Fruit fly (Drosophila melanogaster) whole organism, prepupa: ENCODE results near the gene CG16723.

Experiments
- CG10631 ChIP-seq: fragments of 200-800 bp; sonication (Bioruptor generic); optimal IDR thresholded peaks from 2 replicates; lab custom pipeline; 2016; ENCODE audit warnings: missing biosample characterization, missing genetic modification characterization
- CG10669 ChIP-seq: fragments of 200-800 bp; sonication (Bioruptor generic); optimal IDR thresholded peaks from 3 replicates; lab custom pipeline; 2018; ENCODE audit warnings: missing biosample characterization, mild to moderate bottlenecking, missing genetic modification characterization, moderate library complexity
- CG11294 ChIP-seq: fragments of 200-800 bp; sonication (Bioruptor generic); IDR thresholded peaks from 2 replicates; pipeline ENCODE4 v1.3.6; 2022; ENCODE audit warnings: missing biosample characterization, missing genetic modification characterization
- CG11762 ChIP-seq: fragments of 200-800 bp; sonication (Bioruptor generic); optimal IDR thresholded peaks from 3 replicates; lab custom pipeline; 2016; ENCODE audit warnings: missing biosample characterization, missing genetic modification characterization; ENCODE audit not compliant: insufficient read depth
- CG11902 ChIP-seq: fragments of 200-800 bp; sonication (Bioruptor generic); optimal IDR thresholded peaks from 3 replicates; lab custom pipeline; 2016; ENCODE audit warnings: missing biosample characterization, missing genetic modification characterization
- CG15336 ChIP-seq: fragments of 200-800 bp; sonication (Bioruptor generic); IDR thresholded peaks from 2 replicates; pipeline ENCODE4 v1.3.6; 2022; ENCODE audit warnings: missing biosample characterization, missing genetic modification characterization
- CG1621 ChIP-seq: fragments of 200-800 bp; sonication (Bioruptor generic); optimal IDR thresholded peaks from 3 replicates; lab custom pipeline; 2018; ENCODE audit warnings: missing biosample characterization, mild to moderate bottlenecking, missing genetic modification characterization
- CG16779 ChIP-seq: fragments of 200-800 bp; sonication (Bioruptor generic); optimal IDR thresholded peaks from 3 replicates; lab custom pipeline; 2017; ENCODE audit warnings: missing biosample characterization, mild to moderate bottlenecking, missing genetic modification characterization
- CG31627 ChIP-seq: fragments of 200-800 bp; sonication (Bioruptor generic); optimal IDR thresholded peaks from 3 replicates; lab custom pipeline; 2016; ENCODE audit warnings: missing biosample characterization, missing genetic modification characterization
- CG34406 ChIP-seq: fragments of 200-800 bp; sonication (Bioruptor generic); optimal IDR thresholded peaks from 3 replicates; lab custom pipeline; 2016; ENCODE audit warnings: missing biosample characterization, missing genetic modification characterization
- CG4318 ChIP-seq: fragments of 200-800 bp; sonication (Bioruptor generic); optimal IDR thresholded peaks from 3 replicates; lab custom pipeline; 2017; ENCODE audit warnings: missing biosample characterization, mild to moderate bottlenecking, missing genetic modification characterization
- CG6163 ChIP-seq: fragments of 200-800 bp; sonication (Bioruptor generic); IDR thresholded peaks from 3 replicates; pipeline ENCODE4 v1.3.6; 2022; ENCODE audit warnings: missing biosample characterization, missing genetic modification characterization
- CG6808 ChIP-seq: fragments of 200-800 bp; sonication (Bioruptor generic); optimal IDR thresholded peaks from 3 replicates; lab custom pipeline; 2017; ENCODE audit warnings: missing biosample characterization, missing genetic modification characterization, mild to moderate bottlenecking, moderate library complexity, missing genetic modification reagents
- CG6854 ChIP-seq: fragments of 200-800 bp; sonication (Bioruptor generic); optimal IDR thresholded peaks from 2 replicates; lab custom pipeline; 2017; ENCODE audit warnings: missing biosample characterization, mild to moderate bottlenecking, missing genetic modification characterization
- CG8119 ChIP-seq: fragments of 200-800 bp; sonication (Bioruptor generic); IDR thresholded peaks from 3 replicates; pipeline ENCODE4 v1.3.6; 2022; ENCODE audit warnings: missing biosample characterization, missing genetic modification characterization
- CG8319 ChIP-seq: fragments of 200-800 bp; sonication (Bioruptor generic); optimal IDR thresholded peaks from 3 replicates; lab custom pipeline; 2016; ENCODE audit warnings: missing biosample characterization, missing genetic modification characterization
- CG8632 ChIP-seq: fragments of 200-800 bp; sonication (Bioruptor generic); optimal IDR thresholded peaks from 3 replicates; lab custom pipeline; 2016; ENCODE audit warnings: missing biosample characterization, missing genetic modification characterization
- Eip78C ChIP-seq: fragments of 200-800 bp; sonication (Bioruptor generic); peaks from one replicate; lab custom pipeline; 2016; ENCODE audit warnings: missing biosample characterization, missing genetic modification characterization
- Ets21C ChIP-seq: fragments of 200-800 bp; sonication (Bioruptor generic); optimal IDR thresholded peaks from 3 replicates; lab custom pipeline; 2016; ENCODE audit warnings: missing biosample characterization, missing genetic modification characterization
- Ets96B ChIP-seq: fragments of 200-800 bp; optimal IDR thresholded peaks from 2 replicates; lab custom pipeline; 2019; ENCODE audit warnings: missing biosample characterization, mild to moderate bottlenecking, missing genetic modification characterization, moderate library complexity
- Gug ChIP-seq: fragments of 200-800 bp; sonication (Bioruptor generic); IDR thresholded peaks from 2 replicates; pipeline ENCODE4 v1.3.6; 2022; ENCODE audit warnings: missing biosample characterization, missing genetic modification characterization
- Hr38 ChIP-seq: sonication (Bioruptor generic); optimal IDR thresholded peaks from 2 replicates; lab custom pipeline; 2016; ENCODE audit warnings: missing biosample characterization, missing genetic modification characterization
- Hr39 ChIP-seq: fragments of 200-800 bp; sonication (Bioruptor generic); optimal IDR thresholded peaks from 2 replicates; lab custom pipeline; 2016; ENCODE audit warnings: missing biosample characterization, missing genetic modification characterization
- Lpt ChIP-seq: fragments of 200-800 bp; sonication (Bioruptor generic); optimal IDR thresholded peaks from 3 replicates; lab custom pipeline; 2016; ENCODE audit warnings: missing biosample characterization, missing genetic modification characterization
- Met ChIP-seq: fragments of 200-800 bp; sonication (Bioruptor generic); optimal IDR thresholded peaks from 3 replicates; lab custom pipeline; 2016; ENCODE audit warnings: missing biosample characterization, missing genetic modification characterization
- OdsH ChIP-seq: fragments of 200-800 bp; sonication (Bioruptor generic); optimal IDR thresholded peaks from 3 replicates; lab custom pipeline; 2016; ENCODE audit warnings: missing biosample characterization, missing genetic modification characterization
- Smox ChIP-seq: fragments of 200-800 bp; sonication (Bioruptor generic); optimal IDR thresholded peaks from 3 replicates; lab custom pipeline; 2016; ENCODE audit warnings: missing biosample characterization, missing genetic modification characterization
- Sox102F ChIP-seq: fragments of 200-800 bp; sonication (Bioruptor generic); optimal IDR thresholded peaks from 2 replicates; lab custom pipeline; 2016; ENCODE audit warnings: missing biosample characterization, mild to moderate bottlenecking, missing genetic modification characterization
- Sox14 ChIP-seq: fragments of 200-800 bp; sonication (Bioruptor generic); optimal IDR thresholded peaks from 3 replicates; lab custom pipeline; 2016; ENCODE audit warnings: missing biosample characterization, missing genetic modification characterization
- acj6 ChIP-seq: fragments of 200-800 bp; sonication (Bioruptor generic); optimal IDR thresholded peaks from 3 replicates; lab custom pipeline; 2016; ENCODE audit warnings: missing biosample characterization, missing genetic modification characterization
- dac ChIP-seq: fragments of 200-800 bp; sonication (Bioruptor generic); optimal IDR thresholded peaks from 2 replicates; lab custom pipeline; 2017; ENCODE audit warnings: missing biosample characterization, mild to moderate bottlenecking, missing genetic modification characterization
- esn ChIP-seq: fragments of 200-800 bp; sonication (Bioruptor generic); optimal IDR thresholded peaks from 2 replicates; lab custom pipeline; 2016; ENCODE audit warnings: missing biosample characterization, mild to moderate bottlenecking, missing genetic modification characterization, moderate library complexity
- fd59A ChIP-seq: fragments of 200-800 bp; sonication (Bioruptor generic); optimal IDR thresholded peaks from 2 replicates; lab custom pipeline; 2017; ENCODE audit warnings: missing biosample characterization, mild to moderate bottlenecking, missing genetic modification characterization, missing genetic modification reagents
- fd85E ChIP-seq: fragments of 200-800 bp; sonication (Bioruptor generic); optimal IDR thresholded peaks from 3 replicates; lab custom pipeline; 2016; ENCODE audit warnings: missing biosample characterization, missing genetic modification characterization
- fkh ChIP-seq: fragments of 200-800 bp; sonication (Bioruptor generic); optimal IDR thresholded peaks from 3 replicates; lab custom pipeline; 2017; ENCODE audit warnings: missing biosample characterization, mild to moderate bottlenecking, missing genetic modification characterization, moderate library complexity
- lz ChIP-seq: fragments of 200-800 bp; sonication (Bioruptor generic); optimal IDR thresholded peaks from 3 replicates; lab custom pipeline; 2016; ENCODE audit warnings: missing biosample characterization, missing genetic modification characterization
- net ChIP-seq: fragments of 200-800 bp; sonication (Bioruptor generic); optimal IDR thresholded peaks from 3 replicates; lab custom pipeline; 2016; ENCODE audit warnings: missing biosample characterization, missing genetic modification characterization
- salr ChIP-seq, 2 experiments: fragments of 200-800 bp; sonication (Bioruptor generic); optimal IDR thresholded peaks; 3 replicates each; lab custom pipeline; 2016 to 2018; ENCODE audit warnings: missing biosample characterization in 2 of 2, missing genetic modification characterization in 2 of 2, mild to moderate bottlenecking in 1 of 2
- spab ChIP-seq: fragments of 200-800 bp; sonication (Bioruptor generic); optimal IDR thresholded peaks from 2 replicates; lab custom pipeline; 2017; ENCODE audit warnings: missing biosample characterization, mild to moderate bottlenecking, missing genetic modification characterization, missing genetic modification reagents
- ss ChIP-seq, 2 experiments: fragments of 200-800 bp; sonication (Bioruptor generic); optimal IDR thresholded peaks; 2 replicates in 1 of 2; 3 replicates in 1 of 2; lab custom pipeline; 2017 to 2018; ENCODE audit warnings: mild to moderate bottlenecking in 2 of 2, missing biosample characterization in 2 of 2, missing genetic modification characterization in 2 of 2, moderate library complexity in 1 of 2
- svp ChIP-seq: fragments of 200-800 bp; sonication (Bioruptor generic); peaks from one replicate; lab custom pipeline; 2016; ENCODE audit warnings: missing biosample characterization, missing genetic modification characterization
- topi ChIP-seq: fragments of 200-800 bp; sonication (Bioruptor generic); optimal IDR thresholded peaks from 3 replicates; lab custom pipeline; 2016; ENCODE audit warnings: missing biosample characterization, missing genetic modification characterization
- vri ChIP-seq: fragments of 200-800 bp; sonication (Bioruptor generic); optimal IDR thresholded peaks from 3 replicates; lab custom pipeline; 2016; ENCODE audit warnings: missing biosample characterization, mild to moderate bottlenecking, missing genetic modification characterization

Gene CG16723

dm6 chr3R:23627140-23627539, 31.1 kb upstream of the CG16723 start:
- TF ChIP-seq CG4318 (GFP tag; lab: Kevin White, UChicago) = no peak
- no peak for TF ChIP-seq ss (GFP tag; optimal IDR thresholded peaks at IDR 0.05; lab: Kevin White, UChicago)
- TF ChIP-seq svp = peak; percentile 56
- no peak for TF ChIP-seq esn (GFP tag; lab: Kevin White, UChicago)
- no peak for TF ChIP-seq CG8119 (GFP tag; lab: Robert Waterston, UW)
- TF ChIP-seq CG8632 (GFP tag; lab: Kevin White, UChicago) = no peak
- no peak for TF ChIP-seq CG11294

- TF ChIP-seq Ets21C (no peak), CG10631 (no peak), CG6163 (GFP tag; lab: Robert Waterston, UW) (no peak), CG8319 (GFP tag; lab: Kevin White, UChicago) (no peak), lz (GFP tag; lab: Kevin White, UChicago) (no peak), Ets96B (tag; lab: Kevin White, UChicago) (no peak), CG16779 (no peak), Sox14 (GFP tag; lab: Kevin White, UChicago) (no peak), salr (GFP tag; optimal IDR thresholded peaks at IDR 0.05; lab: Kevin White, UChicago) (no peak), net (GFP tag; lab: Kevin White, UChicago) (no peak), CG1621 (tag; lab: Kevin White, UChicago) (no peak), Eip78C (GFP tag; lab: Kevin White, UChicago) (no peak), CG4318 (GFP tag; lab: Kevin White, UChicago) (no peak), CG6854 (GFP tag; lab: Kevin White, UChicago) (no peak), fd85E (GFP tag; lab: Kevin White, UChicago) (no peak)
Observed at dm6 chr3R:23622961-23623360, 26.9 kb upstream of the CG16723 start.

dm6 chr3R:23612121-23612520, 16.0 kb upstream of the CG16723 start:
- no peak for TF ChIP-seq lz (GFP tag; lab: Kevin White, UChicago)
- no peak for TF ChIP-seq Ets96B (tag; lab: Kevin White, UChicago)
- no peak for TF ChIP-seq CG6163 (GFP tag; lab: Robert Waterston, UW)
- TF ChIP-seq OdsH = no peak
- TF ChIP-seq net (GFP tag; lab: Kevin White, UChicago) = no peak
- no peak for TF ChIP-seq CG11762 (GFP tag; lab: Kevin White, UChicago)
- TF ChIP-seq Hr39 (GFP tag; lab: Kevin White, UChicago) = no peak
- TF ChIP-seq CG6808 (GFP tag; lab: Kevin White, UChicago) = no peak
- TF ChIP-seq CG15336 (GFP tag; lab: Robert Waterston, UW) = no peak
- no peak for TF ChIP-seq Smox (GFP tag; lab: Kevin White, UChicago)
- no peak for TF ChIP-seq CG6854 (GFP tag; lab: Kevin White, UChicago)
- TF ChIP-seq Sox14 (GFP tag; lab: Kevin White, UChicago) = no peak

DNA sequence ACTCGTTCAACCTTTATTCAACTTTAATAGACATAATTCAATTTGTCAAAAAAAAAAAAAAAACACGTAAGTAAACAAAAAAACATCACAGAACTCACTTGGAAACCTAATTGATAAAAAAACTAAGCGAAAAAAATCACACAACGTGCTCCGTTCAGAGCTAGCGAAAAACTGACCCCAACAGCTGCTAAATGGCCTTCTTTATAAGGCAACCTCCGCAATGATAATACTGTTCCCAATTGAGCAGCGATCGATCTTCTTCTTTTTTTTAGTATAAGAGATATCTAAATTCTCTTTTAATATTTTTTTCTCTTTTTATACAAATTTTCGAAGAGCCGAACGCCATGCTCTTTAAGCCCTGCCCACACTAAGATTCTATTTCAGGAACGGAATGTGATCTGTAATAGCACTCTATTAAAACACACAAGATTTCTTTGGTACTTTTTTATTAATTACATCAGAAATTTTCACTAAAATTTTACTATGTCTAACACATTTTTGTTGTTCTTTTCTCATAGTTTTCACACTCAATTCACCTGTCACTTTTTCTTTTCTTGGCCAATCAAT, 9.3 kb upstream of the CG16723 start, which contains the start of gene CG10184:
TSS of gene CG10184 (minus strand) at position 181 of the 567 bp plus-strand sequence.
- no peak for TF ChIP-seq spab (GFP tag; lab: Kevin White, UChicago)
- TF ChIP-seq CG8632 (GFP tag; lab: Kevin White, UChicago) = no peak
- no peak for TF ChIP-seq Lpt (GFP tag; lab: Kevin White, UChicago)
- TF ChIP-seq vri (GFP tag; lab: Kevin White, UChicago) = peak; percentile 50
- no peak for TF ChIP-seq topi (GFP tag; lab: Kevin White, UChicago)
- peak; percentile 17 for TF ChIP-seq net (GFP tag; lab: Kevin White, UChicago)
- no peak for TF ChIP-seq acj6
- TF ChIP-seq Met (GFP tag; lab: Kevin White, UChicago) = no peak
- TF ChIP-seq CG8119 (GFP tag; lab: Robert Waterston, UW) = peak; percentile 44; the same call in 1 of the 3 replicates
- no peak for TF ChIP-seq CG11902 (GFP tag; lab: Kevin White, UChicago)
- TF ChIP-seq CG6854 (GFP tag; lab: Kevin White, UChicago) = no peak
- no peak for TF ChIP-seq Smox (GFP tag; lab: Kevin White, UChicago)
- no peak for TF ChIP-seq Sox14 (GFP tag; lab: Kevin White, UChicago)
- no peak for TF ChIP-seq salr (GFP tag; optimal IDR thresholded peaks at IDR 0.05; lab: Kevin White, UChicago)
- TF ChIP-seq Sox102F (GFP tag; lab: Kevin White, UChicago) = no peak
- TF ChIP-seq CG31627 (GFP tag; lab: Kevin White, UChicago) = no peak
- TF ChIP-seq CG8319 (GFP tag; lab: Kevin White, UChicago) = peak; percentile 92
- TF ChIP-seq OdsH = no peak
- no peak for TF ChIP-seq Hr38 (GFP tag; lab: Kevin White, UChicago)
- no peak for TF ChIP-seq fkh (GFP tag; lab: Kevin White, UChicago)
- TF ChIP-seq Gug (GFP tag; lab: Robert Waterston, UW) = no peak
- no peak for TF ChIP-seq fd59A (GFP tag; lab: Kevin White, UChicago)
- TF ChIP-seq CG6163 (GFP tag; lab: Robert Waterston, UW) = peak; percentile 69; the same call in 2 of the 3 replicates
- TF ChIP-seq CG34406 (GFP tag; lab: Kevin White, UChicago) = no peak
- no peak for TF ChIP-seq dac
- TF ChIP-seq svp = no peak
- peak; percentile 21 for TF ChIP-seq CG15336 (GFP tag; lab: Robert Waterston, UW)
- no peak for TF ChIP-seq CG1621 (tag; lab: Kevin White, UChicago)
- TF ChIP-seq CG10669 (GFP tag; lab: Kevin White, UChicago) = peak; percentile 23
- TF ChIP-seq CG16779 = no peak
